Fruit fly (Drosophila melanogaster): Measurements from ENCODE around the gene nod.

dm6 chrX:11550078-11550477 is 30.5 kb upstream of the nod start:
- TF ChIP-seq CG12768 (GFP tag; optimal IDR thresholded peaks at IDR 0.05) (no peak), cnc (optimal IDR thresholded peaks at IDR 0.05) (no peak), CG7045 (GFP tag; optimal IDR thresholded peaks at IDR 0.05) (no peak), CG14711 (tag; optimal IDR thresholded peaks at IDR 0.05) (no peak), kay (GFP tag; ENCODE audit: borderline replicate concordance) (no peak), pad (GFP tag; optimal IDR thresholded peaks at IDR 0.05) (no peak), Crg-1 (GFP tag; optimal IDR thresholded peaks at IDR 0.05) (no peak), CG7101 (tag; optimal IDR thresholded peaks at IDR 0.05) (peak; percentile 73), ovo (GFP tag; optimal IDR thresholded peaks at IDR 0.05) (no peak)
